Worm (Caenorhabditis elegans) whole organism, L4 larva: ENCODE data around the gene Y47D3A.20.

Source experiments
- F10B5.3 ChIP-seq: sonication (generic microtip); optimal IDR thresholded peaks from 2 replicates; lab custom pipeline; 2016; ENCODE audit warnings: mild to moderate bottlenecking, missing genetic modification characterization, missing compliant biosample characterization
- F37D6.2 ChIP-seq: sonication (generic microtip); optimal IDR thresholded peaks from 2 replicates; lab custom pipeline; 2016; ENCODE audit warnings: mild to moderate bottlenecking, missing genetic modification characterization, missing compliant biosample characterization
- T20F7.1 ChIP-seq: fragments of 200-800 bp; sonication (Bioruptor generic); optimal IDR thresholded peaks from 2 replicates; lab custom pipeline; 2018; ENCODE audit warnings: mild to moderate bottlenecking, missing genetic modification characterization, missing compliant biosample characterization
- Y48G9A.11 ChIP-seq: fragments of 200-800 bp; sonication (Bioruptor generic); IDR thresholded peaks from 2 replicates; pipeline ENCODE4 v1.3.6; 2022; ENCODE audit warnings: missing genetic modification reagents, missing genetic modification characterization, missing compliant biosample characterization
- Y5F2A.4 ChIP-seq: fragments of 200-800 bp; sonication (Bioruptor generic); optimal IDR thresholded peaks from 2 replicates; lab custom pipeline; 2018; ENCODE audit warnings: mild to moderate bottlenecking, missing genetic modification characterization, missing compliant biosample characterization
- aha-1 ChIP-seq: fragments of 150-350 bp; peaks from one replicate; lab custom pipeline; 2014; ENCODE audit warnings: missing biosample characterization, missing genetic modification characterization
- attf-4 ChIP-seq: sonication (generic microtip); optimal IDR thresholded peaks from 3 replicates; lab custom pipeline; 2017; ENCODE audit warnings: missing biosample characterization, missing genetic modification characterization
- ceh-28 ChIP-seq: fragments of 150-350 bp; optimal IDR thresholded peaks from 2 replicates; lab custom pipeline; 2014; ENCODE audit warnings: missing biosample characterization, missing genetic modification reagents, missing genetic modification characterization
- ceh-32 ChIP-seq: sonication (generic microtip); optimal IDR thresholded peaks from 2 replicates; lab custom pipeline; 2016; ENCODE audit warnings: mild to moderate bottlenecking, missing genetic modification characterization, missing compliant biosample characterization; ENCODE audit not compliant: poor library complexity
- ceh-62 ChIP-seq: sonication (generic microtip); optimal IDR thresholded peaks from 2 replicates; lab custom pipeline; 2017; ENCODE audit warnings: missing biosample characterization, missing genetic modification characterization
- ceh-82 ChIP-seq: sonication (generic microtip); optimal IDR thresholded peaks from 2 replicates; lab custom pipeline; 2017; ENCODE audit warnings: missing biosample characterization, missing genetic modification characterization
- daf-12 ChIP-seq: fragments of 150-350 bp; optimal IDR thresholded peaks from 2 replicates; lab custom pipeline; 2014; ENCODE audit warnings: missing biosample characterization, missing genetic modification reagents, missing genetic modification characterization
- daf-16 ChIP-seq, 3 experiments: sonication (generic microtip); optimal IDR thresholded peaks; 2 replicates each; lab custom pipeline; 2016 to 2017; ENCODE audit warnings: missing genetic modification characterization in 3 of 3, missing genetic modification reagents in 3 of 3, mild to moderate bottlenecking in 2 of 3, missing compliant biosample characterization in 2 of 3, missing biosample characterization in 1 of 3, moderate library complexity in 1 of 3
- daf-19 ChIP-seq: fragments of 200-800 bp; sonication (Bioruptor generic); conservative IDR thresholded peaks from 2 replicates; pipeline ENCODE4 v1.3.6; 2022; ENCODE audit warnings: missing genetic modification characterization, missing compliant biosample characterization
- dmd-6 ChIP-seq: fragments of 200-800 bp; sonication (Bioruptor generic); IDR thresholded peaks from 2 replicates; pipeline ENCODE4 v1.3.6; 2022; ENCODE audit warnings: missing genetic modification reagents, missing genetic modification characterization, missing compliant biosample characterization
- dmd-8 ChIP-seq: fragments of 200-800 bp; sonication (Bioruptor generic); IDR thresholded peaks from 2 replicates; pipeline ENCODE4 v1.3.6; 2022; ENCODE audit warnings: missing genetic modification characterization, missing compliant biosample characterization
- dpl-1 ChIP-seq: fragments of 150-350 bp; optimal IDR thresholded peaks from 2 replicates; lab custom pipeline; 2014; ENCODE audit warnings: missing biosample characterization, missing genetic modification reagents, missing genetic modification characterization
- dve-1 ChIP-seq: sonication (generic microtip); optimal IDR thresholded peaks from 2 replicates; lab custom pipeline; 2017; ENCODE audit warnings: antibody characterized with exemption, mild to moderate bottlenecking, missing genetic modification characterization, missing compliant biosample characterization; ENCODE audit not compliant: insufficient read depth
- egl-27 ChIP-seq: sonication (generic microtip); optimal IDR thresholded peaks from 3 replicates; lab custom pipeline; 2017; ENCODE audit warnings: missing biosample characterization, missing genetic modification reagents, missing genetic modification characterization
- egl-43 ChIP-seq: fragments of 200-800 bp; sonication (Bioruptor generic); IDR thresholded peaks from 2 replicates; pipeline ENCODE4 v1.3.6; 2022; ENCODE audit warnings: missing genetic modification reagents, missing genetic modification characterization, missing compliant biosample characterization
- fkh-10 ChIP-seq: fragments of 150-350 bp; optimal IDR thresholded peaks from 2 replicates; lab custom pipeline; 2014; ENCODE audit warnings: missing biosample characterization, missing genetic modification reagents, missing genetic modification characterization
- gei-8 ChIP-seq: fragments of 200-800 bp; sonication (Bioruptor generic); optimal IDR thresholded peaks from 2 replicates; lab custom pipeline; 2018; ENCODE audit warnings: mild to moderate bottlenecking, missing genetic modification characterization, missing compliant biosample characterization
- hif-1 ChIP-seq, 2 experiments: sonication (generic microtip); optimal IDR thresholded peaks; 2 replicates each; lab custom pipeline; 2016 to 2017; ENCODE audit warnings: missing compliant biosample characterization in 2 of 2, missing genetic modification characterization in 2 of 2, missing genetic modification reagents in 2 of 2, missing genotype in 2 of 2, mild to moderate bottlenecking in 1 of 2
- hlh-11 ChIP-seq: fragments of 200-800 bp; sonication (Bioruptor generic); optimal IDR thresholded peaks from 2 replicates; lab custom pipeline; 2018; ENCODE audit warnings: mild to moderate bottlenecking, missing genetic modification characterization, missing compliant biosample characterization
- hmg-1.1 ChIP-seq: fragments of 200-800 bp; sonication (Bioruptor generic); IDR thresholded peaks from 2 replicates; pipeline ENCODE4 v1.3.6; 2022; ENCODE audit warnings: missing genetic modification reagents, missing genetic modification characterization, missing compliant biosample characterization
- lim-7 ChIP-seq: fragments of 200-800 bp; sonication (Bioruptor generic); IDR thresholded peaks from 2 replicates; pipeline ENCODE4 v1.3.6; 2022; ENCODE audit warnings: missing genetic modification characterization, missing compliant biosample characterization
- lin-13 ChIP-seq: fragments of 150-350 bp; optimal IDR thresholded peaks from 2 replicates; lab custom pipeline; 2014; ENCODE audit warnings: missing biosample characterization, missing genetic modification reagents, missing genetic modification characterization
- lin-15B ChIP-seq: fragments of 150-350 bp; sonication (generic microtip); optimal IDR thresholded peaks from 3 replicates; lab custom pipeline; 2014; ENCODE audit warnings: missing biosample characterization, missing genetic modification characterization
- lin-29 ChIP-seq: fragments of 200-800 bp; sonication (Bioruptor generic); IDR thresholded peaks from 2 replicates; pipeline ENCODE4 v1.3.6; 2022; ENCODE audit warnings: missing genetic modification reagents, missing genetic modification characterization, missing compliant biosample characterization
- lin-38 ChIP-seq: fragments of 200-800 bp; sonication (Bioruptor generic); IDR thresholded peaks from 2 replicates; pipeline ENCODE4 v1.3.6; 2022; ENCODE audit warnings: missing genetic modification reagents, missing genetic modification characterization, missing compliant biosample characterization
- madf-9 ChIP-seq: fragments of 200-800 bp; sonication (Bioruptor generic); conservative IDR thresholded peaks from 2 replicates; pipeline ENCODE4 v1.3.6; 2022; ENCODE audit warnings: missing genetic modification reagents, missing genetic modification characterization, missing compliant biosample characterization
- mdt-29 ChIP-seq: fragments of 200-800 bp; sonication (Bioruptor generic); IDR thresholded peaks from 2 replicates; pipeline ENCODE4 v1.3.6; 2022; ENCODE audit warnings: missing genetic modification reagents, missing genetic modification characterization, missing compliant biosample characterization
- mxl-2 ChIP-seq: fragments of 200-800 bp; sonication (Bioruptor generic); conservative IDR thresholded peaks from 2 replicates; pipeline ENCODE4 v1.3.6; 2022; ENCODE audit warnings: missing genetic modification reagents, missing genetic modification characterization, missing compliant biosample characterization
- nhr-102 ChIP-seq: sonication (generic microtip); optimal IDR thresholded peaks from 2 replicates; lab custom pipeline; 2016; ENCODE audit warnings: mild to moderate bottlenecking, missing genetic modification characterization, moderate library complexity, missing compliant biosample characterization
- nhr-111 ChIP-seq: fragments of 200-800 bp; sonication (Bioruptor generic); optimal IDR thresholded peaks from 2 replicates; lab custom pipeline; 2018; ENCODE audit warnings: mild to moderate bottlenecking, missing genetic modification characterization, missing compliant biosample characterization
- nhr-28 ChIP-seq: fragments of 150-350 bp; optimal IDR thresholded peaks from 2 replicates; lab custom pipeline; 2014; ENCODE audit warnings: missing biosample characterization, missing genetic modification characterization
- nhr-42 ChIP-seq: fragments of 200-800 bp; sonication (Bioruptor generic); IDR thresholded peaks from 2 replicates; pipeline ENCODE4 v1.3.6; 2022; ENCODE audit warnings: missing genetic modification characterization, missing compliant biosample characterization
- nhr-6 ChIP-seq: fragments of 150-350 bp; optimal IDR thresholded peaks from 2 replicates; lab custom pipeline; 2014; ENCODE audit warnings: missing biosample characterization, missing genetic modification characterization
- nhr-76 ChIP-seq: fragments of 150-350 bp; optimal IDR thresholded peaks from 2 replicates; lab custom pipeline; 2014; ENCODE audit warnings: missing biosample characterization, missing genetic modification characterization
- nhr-77 ChIP-seq: fragments of 150-350 bp; optimal IDR thresholded peaks from 2 replicates; lab custom pipeline; 2014; ENCODE audit warnings: missing biosample characterization, missing genetic modification characterization
- php-3 ChIP-seq: fragments of 200-800 bp; sonication (Bioruptor generic); IDR thresholded peaks from 2 replicates; pipeline ENCODE4 v1.3.6; 2022; ENCODE audit warnings: missing genetic modification reagents, missing genetic modification characterization, missing compliant biosample characterization
- pqm-1 ChIP-seq: sonication (generic microtip); optimal IDR thresholded peaks from 2 replicates; lab custom pipeline; 2017; ENCODE audit warnings: missing biosample characterization, missing genetic modification characterization
- rbr-2 ChIP-seq: sonication (generic microtip); optimal IDR thresholded peaks from 2 replicates; lab custom pipeline; 2016; ENCODE audit warnings: missing genotype, missing genetic modification characterization, missing compliant biosample characterization
- skn-1 ChIP-seq: fragments of 150-350 bp; optimal IDR thresholded peaks from 2 replicates; lab custom pipeline; 2014; ENCODE audit warnings: missing biosample characterization, missing genetic modification characterization
- snpc-4 ChIP-seq: fragments of 150-350 bp; optimal IDR thresholded peaks from 2 replicates; lab custom pipeline; 2014; ENCODE audit warnings: missing biosample characterization, missing genetic modification characterization
- spr-1 ChIP-seq: sonication (generic microtip); optimal IDR thresholded peaks from 2 replicates; lab custom pipeline; 2016; ENCODE audit warnings: mild to moderate bottlenecking, missing genetic modification characterization, missing compliant biosample characterization
- tra-1 ChIP-seq: fragments of 200-800 bp; sonication (Bioruptor generic); IDR thresholded peaks from 2 replicates; pipeline ENCODE4 v1.3.6; 2022; ENCODE audit warnings: missing genetic modification reagents, missing genetic modification characterization, missing compliant biosample characterization
- unc-39 ChIP-seq: sonication (generic microtip); optimal IDR thresholded peaks from 2 replicates; lab custom pipeline; 2017; ENCODE audit warnings: missing biosample characterization, missing genetic modification characterization
- unc-62 ChIP-seq, 3 experiments: fragments of 150-350 bp in 1 of 3; sonication (generic microtip); optimal IDR thresholded peaks in 2 of 3; peaks in 1 of 3; 1 replicate in 1 of 3; 2 replicates in 2 of 3; lab custom pipeline; 2014 to 2017; ENCODE audit warnings: missing biosample characterization in 3 of 3, missing genetic modification characterization in 3 of 3, missing genetic modification reagents in 3 of 3, missing genotype in 1 of 3
- zag-1 ChIP-seq: fragments of 150-350 bp; optimal IDR thresholded peaks from 2 replicates; lab custom pipeline; 2014; ENCODE audit warnings: missing biosample characterization, missing genetic modification characterization
- zip-2 ChIP-seq: fragments of 150-350 bp; optimal IDR thresholded peaks from 2 replicates; lab custom pipeline; 2014; ENCODE audit warnings: missing biosample characterization, missing genetic modification characterization
- ztf-11 ChIP-seq: fragments of 150-350 bp; optimal IDR thresholded peaks from 2 replicates; lab custom pipeline; 2014; ENCODE audit warnings: missing biosample characterization, missing genetic modification characterization

The Y47D3A.20 gene

DNA sequence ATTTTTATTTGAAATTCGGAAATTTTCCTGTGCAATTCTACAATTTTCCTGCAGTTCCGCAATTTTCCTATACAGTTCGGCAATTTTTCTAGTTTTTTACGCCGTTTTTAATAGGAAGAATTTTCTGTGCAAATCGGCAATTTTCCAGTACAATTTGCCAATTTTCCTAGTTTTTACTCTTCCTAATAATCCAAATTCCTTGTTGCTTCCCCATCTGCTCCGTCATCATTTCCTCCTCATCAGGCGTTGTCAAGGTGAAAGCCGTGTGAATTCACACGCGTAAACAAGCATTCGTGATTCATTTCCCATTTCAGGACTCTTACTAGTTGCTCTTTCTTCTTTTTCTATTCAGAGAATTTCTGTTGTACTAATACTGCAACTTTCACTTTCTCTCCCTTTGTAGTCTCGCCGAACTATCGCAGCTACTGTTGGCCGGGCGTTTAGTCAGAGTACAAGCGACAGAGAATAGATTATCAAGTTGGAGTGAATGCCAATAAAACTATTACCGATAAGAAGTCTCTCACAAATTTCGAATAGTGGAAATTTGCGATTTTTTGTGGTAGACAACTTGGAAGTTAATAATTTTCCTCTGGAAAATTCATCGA is 33.2 kb upstream of the Y47D3A.20 start:
- TF ChIP-seq fkh-10 (GFP tag; lab: Kevin White, UChicago) (no peak), mxl-2 (no peak), aha-1 (tag; lab: Kevin White, UChicago) (peak; percentile 69), daf-12 (no peak), lim-7 (GFP tag; lab: Robert Waterston, UW) (no peak), egl-43 (GFP tag; lab: Robert Waterston, UW) (no peak), nhr-76 (no peak), egl-27 (no peak), hif-1 (tag; optimal IDR thresholded peaks at IDR 0.05; lab: Kevin White, UChicago) (no peak), F37D6.2 (tag; lab: Kevin White, UChicago) (no peak), unc-62 (GFP tag; optimal IDR thresholded peaks at IDR 0.05 in 1 of 2; lab: Kevin White, UChicago) (peak in 1 of 2 experiments; percentile 54), unc-62 (tag; optimal IDR thresholded peaks at IDR 0.05; lab: Kevin White, UChicago) (no peak), daf-19 (GFP tag; lab: Robert Waterston, UW) (no peak), zip-2 (tag; lab: Kevin White, UChicago) (no peak), mdt-29 (GFP tag; lab: Robert Waterston, UW) (no peak), madf-9 (GFP tag; lab: Robert Waterston, UW) (no peak), nhr-6 (no peak), zag-1 (tag; lab: Kevin White, UChicago) (no peak), lin-38 (GFP tag; lab: Robert Waterston, UW) (no peak), lin-29 (GFP tag; lab: Robert Waterston, UW) (no peak), lin-15B (tag; lab: Kevin White, UChicago) (no peak), rbr-2 (tag; lab: Kevin White, UChicago) (no peak), ceh-62 (tag; lab: Kevin White, UChicago) (no peak), nhr-111 (GFP tag; lab: Kevin White, UChicago) (no peak), ceh-82 (tag; lab: Kevin White, UChicago) (no peak), dpl-1 (GFP tag; lab: Kevin White, UChicago) (no peak), hmg-1.1 (no peak), attf-4 (no peak), skn-1 (tag; lab: Kevin White, UChicago) (no peak), unc-39 (tag; lab: Kevin White, UChicago) (no peak), Y48G9A.11 (GFP tag; lab: Robert Waterston, UW) (no peak), hlh-11 (peak; percentile 46), gei-8 (GFP tag; lab: Kevin White, UChicago) (no peak), ceh-32 (no peak), F10B5.3 (tag; lab: Kevin White, UChicago) (no peak), snpc-4 (tag; lab: Kevin White, UChicago) (no peak), ztf-11 (tag; lab: Kevin White, UChicago) (no peak), Y5F2A.4 (no peak), ceh-28 (tag; lab: Kevin White, UChicago) (no peak), nhr-77 (no peak), dmd-8 (no peak), tra-1 (GFP tag; lab: Robert Waterston, UW) (no peak), dve-1 (peak; percentile 3), T20F7.1 (GFP tag; lab: Kevin White, UChicago) (no peak), nhr-28 (tag; lab: Kevin White, UChicago) (peak; percentile 96), spr-1 (tag; lab: Kevin White, UChicago) (no peak), lin-13 (GFP tag; lab: Kevin White, UChicago) (no peak), daf-16 (GFP tag; optimal IDR thresholded peaks at IDR 0.05; lab: Kevin White, UChicago) (no peak), daf-16 (tag; optimal IDR thresholded peaks at IDR 0.05; lab: Kevin White, UChicago) (peak; percentile 21), dmd-6 (GFP tag; lab: Robert Waterston, UW) (peak; percentile 38; the same call in 1 of the 2 replicates), nhr-102 (no peak), nhr-42 (GFP tag; lab: Robert Waterston, UW) (no peak), pqm-1 (tag; lab: Kevin White, UChicago) (peak; percentile 89), php-3 (no peak)
- TF ChIP-seq, all 104 proteins: peak for 8
